Worm (Caenorhabditis elegans): Measurements from ENCODE around the gene K09A9.8.

The K09A9.8 gene

DNA sequence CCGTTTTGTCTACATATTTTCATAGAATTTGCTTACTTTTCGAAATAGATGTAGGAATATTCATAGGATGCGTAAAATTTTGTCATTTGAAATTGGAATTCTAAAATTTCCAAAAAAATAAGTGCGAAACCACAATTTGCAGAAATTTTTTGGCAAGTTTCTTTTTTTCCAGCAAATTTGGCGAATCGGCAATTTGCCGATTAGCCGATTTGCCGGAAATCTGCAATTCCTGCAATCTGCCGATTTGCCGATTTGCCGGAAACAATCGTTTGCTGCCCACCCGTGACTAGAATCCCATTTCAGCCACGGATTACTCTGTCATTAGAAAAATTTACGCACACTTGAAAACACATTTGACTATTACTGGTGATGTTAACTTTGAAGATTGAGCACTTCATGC is 7.3 kb upstream of the K09A9.8 start:
- TF ChIP-seq ama-1 (optimal IDR thresholded peaks at IDR 0.05), result no peak
- TF ChIP-seq ama-1 (GFP tag; optimal IDR thresholded peaks at IDR 0.05), result no peak
- TF ChIP-seq Y56A3A.18 (GFP tag; IDR thresholded peaks at IDR 0.05), result no peak
- TF ChIP-seq Y53G8AR.9 (GFP tag; conservative IDR thresholded peaks at IDR 0.05), result 0 out of 2 replicates have a peak, but pooled peaks have one; percentile 25
- peak; percentile 56; the same call in 1 of the 2 replicates for TF ChIP-seq nfyb-1 (GFP tag; IDR thresholded peaks at IDR 0.05)
- no peak for TF ChIP-seq nfya-1 (tag; optimal IDR thresholded peaks at IDR 0.05; ENCODE audit: borderline replicate concordance, insufficient read depth)
- TF ChIP-seq K12H6.12 (tag; optimal IDR thresholded peaks at IDR 0.05), result no peak
- TF ChIP-seq sptf-2 (GFP tag; optimal IDR thresholded peaks at IDR 0.05), result no peak
- no peak for TF ChIP-seq B0336.3 (GFP tag; IDR thresholded peaks at IDR 0.05)
- no peak for TF ChIP-seq sea-2 (GFP tag; IDR thresholded peaks at IDR 0.05)
- no peak for TF ChIP-seq mel-28 (tag; optimal IDR thresholded peaks at IDR 0.05; ENCODE audit: borderline replicate concordance)
- TF ChIP-seq nhr-90 (tag; optimal IDR thresholded peaks at IDR 0.05), result no peak
- no peak for TF ChIP-seq dpl-1 (GFP tag; optimal IDR thresholded peaks at IDR 0.05)
- TF ChIP-seq zim-3 (tag; optimal IDR thresholded peaks at IDR 0.05), result no peak
- TF ChIP-seq ztf-28 (GFP tag; IDR thresholded peaks at IDR 0.05), result no peak
- no peak for TF ChIP-seq cebp-1 (GFP tag; IDR thresholded peaks at IDR 0.05)
- peak; percentile 15 for TF ChIP-seq cebp-1 (tag; optimal IDR thresholded peaks at IDR 0.05)
- no peak for TF ChIP-seq attf-5 (GFP tag; optimal IDR thresholded peaks at IDR 0.05)
- no peak for TF ChIP-seq him-1 (tag; optimal IDR thresholded peaks at IDR 0.05)
- TF ChIP-seq die-1 (tag; optimal IDR thresholded peaks at IDR 0.05), result no peak
- no peak for TF ChIP-seq rec-8 (tag; optimal IDR thresholded peaks at IDR 0.05)
- no peak for TF ChIP-seq pbrm-1 (GFP tag; IDR thresholded peaks at IDR 0.05)
- TF ChIP-seq ztf-26 (tag; optimal IDR thresholded peaks at IDR 0.05), result no peak
- TF ChIP-seq lag-1 (GFP tag; IDR thresholded peaks at IDR 0.05), result no peak
- no peak for TF ChIP-seq madf-8 (GFP tag; conservative IDR thresholded peaks at IDR 0.05)
- no peak for TF ChIP-seq C06A6.2 (GFP tag; conservative IDR thresholded peaks at IDR 0.05)
- no peak for TF ChIP-seq ztf-3 (GFP tag; optimal IDR thresholded peaks at IDR 0.05)
- TF ChIP-seq hmg-1.2 (GFP tag; IDR thresholded peaks at IDR 0.05), result 0 out of 2 replicates have a peak, but pooled peaks have one; percentile 8
- TF ChIP-seq F39B2.1 (GFP tag; IDR thresholded peaks at IDR 0.05), result 0 out of 2 replicates have a peak, but pooled peaks have one; percentile 23
- TF ChIP-seq F49E8.2 (tag; optimal IDR thresholded peaks at IDR 0.05; ENCODE audit: insufficient read depth), result no peak
- TF ChIP-seq nfya-2 (GFP tag; IDR thresholded peaks at IDR 0.05), result no peak
- TF ChIP-seq Y53F4B.3 (GFP tag; IDR thresholded peaks at IDR 0.05), result no peak
- TF ChIP-seq ets-4 (GFP tag; optimal IDR thresholded peaks at IDR 0.05), result no peak
- no peak for TF ChIP-seq dpff-1 (tag; optimal IDR thresholded peaks at IDR 0.05)
- no peak for TF ChIP-seq snpc-4 (GFP tag; optimal IDR thresholded peaks at IDR 0.05)
- TF ChIP-seq snpc-4 (tag; optimal IDR thresholded peaks at IDR 0.05), result no peak
- no peak for TF ChIP-seq nhr-27 (tag; optimal IDR thresholded peaks at IDR 0.05)
- 0 out of 2 replicates have a peak, but pooled peaks have one; percentile 44 for TF ChIP-seq ekl-4 (GFP tag; IDR thresholded peaks at IDR 0.05)
- TF ChIP-seq lin-26 (GFP tag; IDR thresholded peaks at IDR 0.05), result no peak

DNA sequence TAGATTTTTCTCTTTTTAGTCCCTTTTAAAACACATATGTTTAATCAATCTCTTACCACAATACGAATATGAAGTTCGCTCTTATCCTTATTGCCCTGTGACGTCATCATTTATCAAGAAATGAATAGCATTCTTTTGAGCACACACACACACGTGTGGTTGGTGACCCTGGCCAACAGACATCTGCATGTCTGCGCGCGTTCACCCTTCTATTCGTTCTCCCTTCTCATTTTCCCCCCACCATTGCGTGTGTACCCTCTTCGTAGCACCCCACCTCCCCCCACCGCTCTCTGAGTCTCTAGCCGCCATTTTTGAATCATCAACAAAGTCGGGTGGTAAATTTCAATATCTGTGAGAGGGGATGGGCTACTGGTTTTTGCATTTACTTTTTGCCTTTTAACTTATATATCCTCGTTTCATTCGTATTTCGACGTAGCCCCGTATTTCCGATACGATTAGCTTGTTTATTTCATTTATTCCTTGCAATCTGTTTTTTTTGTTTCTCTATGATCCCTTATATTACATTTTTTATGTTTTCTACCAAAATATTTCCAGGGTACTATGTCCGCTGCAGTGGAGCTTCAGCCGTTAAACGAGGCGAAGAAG is 3.6 kb upstream of the K09A9.8 start, which contains the start of gene ent-2:
Gene ent-2 (plus strand): TSS at position 556 of the 606 bp plus-strand sequence.
- TF ChIP-seq egrh-3 (GFP tag; IDR thresholded peaks at IDR 0.05) (0 out of 2 replicates have a peak, but pooled peaks have one; percentile 20), rpc-1 (optimal IDR thresholded peaks at IDR 0.05) (no peak), rpc-1 (tag; optimal IDR thresholded peaks at IDR 0.05) (no peak), C17E4.6 (GFP tag; IDR thresholded peaks at IDR 0.05) (no peak), K11D2.4 (GFP tag; IDR thresholded peaks at IDR 0.05) (0 out of 2 replicates have a peak, but pooled peaks have one; percentile 31), atf-7 (tag; optimal IDR thresholded peaks at IDR 0.05) (peak; percentile 28), madf-3 (GFP tag; IDR thresholded peaks at IDR 0.05) (no peak), aptf-3 (GFP tag; IDR thresholded peaks at IDR 0.05) (no peak), xnd-1 (tag; optimal IDR thresholded peaks at IDR 0.05) (no peak), lsy-27 (tag; optimal IDR thresholded peaks at IDR 0.05; ENCODE audit: borderline replicate concordance, insufficient read depth) (no peak), zfh-2 (GFP tag; conservative IDR thresholded peaks at IDR 0.05) (peak; percentile 45; the same call in 1 of the 2 replicates), K12H6.12 (tag; optimal IDR thresholded peaks at IDR 0.05) (peak; percentile 24), D2030.7 (GFP tag; IDR thresholded peaks at IDR 0.05) (no peak)
